Fruit fly (Drosophila melanogaster) whole organism, embryonic: ENCODE measurements around the gene Dus1.

Experiments used
- Ada2b ChIP-seq: fragments of 200-800 bp; sonication (Bioruptor generic); IDR thresholded peaks from 2 replicates; pipeline ENCODE4 v1.3.6; 2022; ENCODE audit warnings: missing biosample characterization, missing genetic modification characterization
- Adf1 ChIP-seq: fragments of 200-800 bp; sonication (Bioruptor generic); IDR thresholded peaks from 2 replicates; pipeline ENCODE4 v1.3.6; 2022; ENCODE audit warnings: missing biosample characterization, missing genetic modification characterization
- BEAF-32 ChIP-seq: fragments of 200-800 bp; sonication (Bioruptor generic); optimal IDR thresholded peaks from 3 replicates; lab custom pipeline; 2017; ENCODE audit warnings: missing biosample characterization, missing genetic modification characterization, mild to moderate bottlenecking, moderate library complexity, missing genetic modification reagents
- CG10147 ChIP-seq: fragments of 200-800 bp; sonication (Bioruptor generic); optimal IDR thresholded peaks from 2 replicates; lab custom pipeline; 2019; ENCODE audit warnings: missing biosample characterization, mild to moderate bottlenecking, missing genetic modification characterization, moderate library complexity
- CG10462 ChIP-seq: fragments of 200-800 bp; sonication (Bioruptor generic); optimal IDR thresholded peaks from 2 replicates; lab custom pipeline; 2016; ENCODE audit warnings: missing biosample characterization, missing genetic modification characterization
- CG10543 ChIP-seq: fragments of 200-800 bp; sonication (Bioruptor generic); optimal IDR thresholded peaks from 3 replicates; lab custom pipeline; 2017; ENCODE audit warnings: missing biosample characterization, mild to moderate bottlenecking, missing genetic modification characterization, moderate library complexity
- CG12391 ChIP-seq: fragments of 200-800 bp; sonication (Bioruptor generic); optimal IDR thresholded peaks from 3 replicates; lab custom pipeline; 2018; ENCODE audit warnings: missing biosample characterization, mild to moderate bottlenecking, missing genetic modification characterization, moderate library complexity
- CG14667 ChIP-seq: fragments of 200-800 bp; sonication (Bioruptor generic); IDR thresholded peaks from 2 replicates; pipeline ENCODE4 v1.3.6; 2022; ENCODE audit warnings: missing biosample characterization, missing genetic modification characterization
- CG15269 ChIP-seq: fragments of 200-800 bp; sonication (Bioruptor generic); optimal IDR thresholded peaks from 2 replicates; lab custom pipeline; 2018; ENCODE audit warnings: missing biosample characterization, mild to moderate bottlenecking, missing genetic modification characterization, moderate library complexity
- CG15601 ChIP-seq: fragments of 200-800 bp; sonication (Bioruptor generic); optimal IDR thresholded peaks from 3 replicates; lab custom pipeline; 2019; ENCODE audit warnings: missing biosample characterization, mild to moderate bottlenecking, missing genetic modification characterization, moderate library complexity
- CG1647 ChIP-seq: fragments of 200-800 bp; sonication (Bioruptor generic); optimal IDR thresholded peaks from 3 replicates; lab custom pipeline; 2016; ENCODE audit warnings: missing biosample characterization, missing genetic modification characterization
- CG33213 ChIP-seq: fragments of 200-800 bp; sonication (Bioruptor generic); optimal IDR thresholded peaks from 3 replicates; lab custom pipeline; 2016; ENCODE audit warnings: missing biosample characterization, missing genetic modification characterization
- CG34422 ChIP-seq: fragments of 200-800 bp; sonication (Bioruptor generic); IDR thresholded peaks from 3 replicates; pipeline ENCODE4 v1.3.6; 2022; ENCODE audit warnings: missing biosample characterization, missing genetic modification characterization
- CG3726 ChIP-seq: fragments of 200-800 bp; sonication (Bioruptor generic); IDR thresholded peaks from 3 replicates; pipeline ENCODE4, ENCODE4 v1.3.6; 2022; ENCODE audit warnings: missing biosample characterization, missing genetic modification characterization
- CG4820 ChIP-seq: fragments of 200-800 bp; sonication (Bioruptor generic); optimal IDR thresholded peaks from 3 replicates; lab custom pipeline; 2016; ENCODE audit warnings: missing biosample characterization, missing genetic modification characterization
- CG7372 ChIP-seq: fragments of 200-800 bp; sonication (Bioruptor generic); IDR thresholded peaks from 2 replicates; pipeline ENCODE4 v1.3.6; 2022; ENCODE audit warnings: missing biosample characterization, missing genetic modification characterization
- CG8089 ChIP-seq: fragments of 200-800 bp; sonication (Bioruptor generic); optimal IDR thresholded peaks from 3 replicates; lab custom pipeline; 2016; ENCODE audit warnings: missing biosample characterization, missing genetic modification characterization
- CG8359 ChIP-seq: fragments of 200-800 bp; sonication (Bioruptor generic); optimal IDR thresholded peaks from 2 replicates; lab custom pipeline; 2017; ENCODE audit warnings: missing biosample characterization, mild to moderate bottlenecking, missing genetic modification characterization, borderline replicate concordance
- CG8388 ChIP-seq: fragments of 200-800 bp; sonication (Bioruptor generic); optimal IDR thresholded peaks from 2 replicates; lab custom pipeline; 2019; ENCODE audit warnings: missing biosample characterization, mild to moderate bottlenecking, missing genetic modification characterization, moderate library complexity
- CG9215 ChIP-seq: fragments of 200-800 bp; sonication (Bioruptor generic); IDR thresholded peaks from 2 replicates; pipeline ENCODE4 v1.3.6; 2022; ENCODE audit warnings: missing biosample characterization, missing genetic modification characterization
- CTCF ChIP-seq: fragments of 200-800 bp; sonication (Bioruptor generic); optimal IDR thresholded peaks from 2 replicates; lab custom pipeline; 2017; ENCODE audit warnings: missing biosample characterization, mild to moderate bottlenecking, missing genetic modification characterization, moderate library complexity
- CkIIα-i1 ChIP-seq: fragments of 200-800 bp; sonication (Bioruptor generic); IDR thresholded peaks from 2 replicates; pipeline ENCODE4 v1.3.6; 2022; ENCODE audit warnings: missing biosample characterization, missing genetic modification characterization
- Doc3 ChIP-seq: fragments of 200-800 bp; sonication (Bioruptor generic); IDR thresholded peaks from 3 replicates; pipeline ENCODE4 v1.3.6; 2022; ENCODE audit warnings: missing biosample characterization, missing genetic modification characterization; ENCODE audit not compliant: partially characterized antibody
- Drgx ChIP-seq: fragments of 200-800 bp; sonication (Bioruptor generic); IDR thresholded peaks from 2 replicates; pipeline ENCODE4 v1.3.6; 2022; ENCODE audit warnings: missing biosample characterization, missing genetic modification characterization
- HLHmδ ChIP-seq: fragments of 200-800 bp; sonication (Bioruptor generic); optimal IDR thresholded peaks from 2 replicates; lab custom pipeline; 2018; ENCODE audit warnings: missing biosample characterization, mild to moderate bottlenecking, missing genetic modification characterization, moderate library complexity
- Hand ChIP-seq: fragments of 200-800 bp; sonication (Bioruptor generic); optimal IDR thresholded peaks from 2 replicates; lab custom pipeline; 2017; ENCODE audit warnings: mild to moderate bottlenecking, missing biosample characterization, missing genetic modification reagents, missing genetic modification characterization
- Hmr ChIP-seq: fragments of 200-800 bp; sonication (Bioruptor generic); optimal IDR thresholded peaks from 3 replicates; lab custom pipeline; 2017; ENCODE audit warnings: mild to moderate bottlenecking, missing biosample characterization, missing genetic modification reagents, missing genetic modification characterization
- Hr78 ChIP-seq, 2 experiments: fragments of 200-800 bp in 1 of 2; fragments of >200 bp in 1 of 2; sonication (Bioruptor generic) in 1 of 2; optimal IDR thresholded peaks; 2 replicates each; lab custom pipeline; 2017 to 2019; ENCODE audit warnings: missing biosample characterization in 2 of 2, missing genetic modification characterization in 2 of 2, mild to moderate bottlenecking in 1 of 2, moderate library complexity in 1 of 2
- Mad ChIP-seq: fragments of 200-800 bp; sonication (Bioruptor generic); optimal IDR thresholded peaks from 2 replicates; lab custom pipeline; 2016; ENCODE audit warnings: missing biosample characterization, missing genetic modification characterization
- NC2α ChIP-seq: fragments of 200-800 bp; sonication (Bioruptor generic); optimal IDR thresholded peaks from 2 replicates; lab custom pipeline; 2016; ENCODE audit warnings: missing biosample characterization, missing genetic modification characterization
- Nf-YA ChIP-seq: fragments of 200-800 bp; sonication (Bioruptor generic); IDR thresholded peaks from 2 replicates; pipeline ENCODE4 v1.3.6; 2022; ENCODE audit warnings: missing biosample characterization, missing genetic modification characterization
- Spps ChIP-seq: fragments of 200-800 bp; sonication (Bioruptor generic); optimal IDR thresholded peaks from 2 replicates; lab custom pipeline; 2018; ENCODE audit warnings: missing biosample characterization, mild to moderate bottlenecking, missing genetic modification characterization
- Stat92E ChIP-seq, 3 experiments: fragments of >200 bp in 2 of 3; fragments of 200-800 bp in 1 of 3; sonication (Bioruptor generic) in 1 of 3; optimal IDR thresholded peaks; 2 replicates each; lab custom pipeline; 2017 to 2019; ENCODE audit warnings: missing biosample characterization in 3 of 3, missing genetic modification characterization in 3 of 3, mild to moderate bottlenecking in 1 of 3, moderate library complexity in 1 of 3
- bab2 ChIP-seq: fragments of 200-800 bp; sonication (Bioruptor generic); optimal IDR thresholded peaks from 2 replicates; lab custom pipeline; 2016; ENCODE audit warnings: missing biosample characterization, missing genetic modification characterization
- bcd ChIP-seq: fragments of 200-800 bp; sonication (Bioruptor generic); optimal IDR thresholded peaks from 2 replicates; lab custom pipeline; 2017; ENCODE audit warnings: missing biosample characterization, mild to moderate bottlenecking, missing genetic modification characterization
- cato ChIP-seq: fragments of 200-800 bp; sonication (Bioruptor generic); optimal IDR thresholded peaks from 2 replicates; lab custom pipeline; 2016; ENCODE audit warnings: missing biosample characterization, missing genetic modification characterization, borderline replicate concordance
- dan ChIP-seq: fragments of 200-800 bp; sonication (Bioruptor generic); IDR thresholded peaks from 2 replicates; pipeline ENCODE4 v1.3.6; 2022; ENCODE audit warnings: missing biosample characterization, missing genetic modification characterization
- disco-r ChIP-seq: fragments of 200-800 bp; sonication (Bioruptor generic); optimal IDR thresholded peaks from 2 replicates; lab custom pipeline; 2016; ENCODE audit warnings: missing biosample characterization, missing genetic modification characterization
- eve ChIP-seq, 2 experiments: fragments of >200 bp; optimal IDR thresholded peaks; 2 replicates each; lab custom pipeline; 2017; ENCODE audit warnings: missing biosample characterization in 2 of 2, missing genetic modification characterization in 2 of 2
- ewg ChIP-seq: fragments of 200-800 bp; sonication (Bioruptor generic); optimal IDR thresholded peaks from 3 replicates; lab custom pipeline; 2017; ENCODE audit warnings: mild to moderate bottlenecking, missing biosample characterization, missing genetic modification reagents, missing genetic modification characterization
- fru ChIP-seq: fragments of >200 bp; optimal IDR thresholded peaks from 2 replicates; lab custom pipeline; 2017
- gcm ChIP-seq: fragments of 200-800 bp; sonication (Bioruptor generic); optimal IDR thresholded peaks from 2 replicates; lab custom pipeline; 2019; ENCODE audit warnings: missing biosample characterization, mild to moderate bottlenecking, missing genetic modification characterization, moderate library complexity
- gcm2 ChIP-seq: fragments of 200-800 bp; sonication (Bioruptor generic); optimal IDR thresholded peaks from 2 replicates; lab custom pipeline; 2016; ENCODE audit warnings: missing biosample characterization, missing genetic modification characterization
- jigr1 ChIP-seq: fragments of 200-800 bp; sonication (Bioruptor generic); IDR thresholded peaks from 3 replicates; pipeline ENCODE4 v1.3.6; 2022; ENCODE audit warnings: missing biosample characterization, missing genetic modification characterization
- kni ChIP-seq: fragments of 200-800 bp; sonication (Bioruptor generic); optimal IDR thresholded peaks from 3 replicates; lab custom pipeline; 2017; ENCODE audit warnings: mild to moderate bottlenecking, missing biosample characterization, missing genetic modification reagents, missing genetic modification characterization
- lmd ChIP-seq: fragments of 200-800 bp; sonication (Bioruptor generic); IDR thresholded peaks from 2 replicates; pipeline ENCODE4 v1.3.6; 2022; ENCODE audit warnings: missing biosample characterization, missing genetic modification characterization
- oc ChIP-seq: fragments of 200-800 bp; sonication (Bioruptor generic); optimal IDR thresholded peaks from 2 replicates; lab custom pipeline; 2018; ENCODE audit warnings: missing biosample characterization, mild to moderate bottlenecking, missing genetic modification characterization, moderate library complexity
- p53 ChIP-seq: fragments of 200-800 bp; sonication (Bioruptor generic); optimal IDR thresholded peaks from 2 replicates; lab custom pipeline; 2016; ENCODE audit warnings: missing biosample characterization, missing genetic modification characterization
- slou ChIP-seq: fragments of 200-800 bp; sonication (Bioruptor generic); optimal IDR thresholded peaks from 3 replicates; lab custom pipeline; 2016; ENCODE audit warnings: missing biosample characterization, missing genetic modification characterization
- tx ChIP-seq: fragments of 200-800 bp; sonication (Bioruptor generic); optimal IDR thresholded peaks from 2 replicates; lab custom pipeline; 2016; ENCODE audit warnings: missing biosample characterization, missing genetic modification characterization
- unpg ChIP-seq: fragments of 200-800 bp; sonication (Bioruptor generic); optimal IDR thresholded peaks from 3 replicates; lab custom pipeline; 2018; ENCODE audit warnings: missing biosample characterization, mild to moderate bottlenecking, missing genetic modification characterization, moderate library complexity

The Dus1 gene

dm6 chr2L:285596-286023 lies 14.1 kb upstream of the Dus1 start (continued):
- TF ChIP-seq gcm: peak; percentile 56
- TF ChIP-seq Hmr (GFP tag; lab: Kevin White, UChicago): peak; percentile 72
- peak; percentile 35 for TF ChIP-seq CG10543 (GFP tag; lab: Kevin White, UChicago)
- TF ChIP-seq CG8089 (GFP tag; lab: Kevin White, UChicago): peak; percentile 27
- TF ChIP-seq tx (GFP tag; lab: Kevin White, UChicago): peak; percentile 31
- peak; percentile 25 for TF ChIP-seq CTCF
- TF ChIP-seq ewg (GFP tag; lab: Kevin White, UChicago): peak; percentile 19
- TF ChIP-seq CG10147 (GFP tag; lab: Kevin White, UChicago): peak; percentile 53
- TF ChIP-seq Hr78 (GFP tag; optimal IDR thresholded peaks at IDR 0.05; lab: Kevin White, UChicago): no peak
- peak; percentile 9; the same call in 1 of the 2 replicates for TF ChIP-seq lmd (GFP tag; lab: Robert Waterston, UW)
- TF ChIP-seq CG8359 (GFP tag; lab: Kevin White, UChicago): no peak
- peak in 1 of 3 experiments; percentile 56 for TF ChIP-seq Stat92E (GFP tag; optimal IDR thresholded peaks at IDR 0.05; lab: Kevin White, UChicago)
- peak; percentile 27 for TF ChIP-seq Hand (GFP tag; lab: Kevin White, UChicago)
- peak; percentile 5 for TF ChIP-seq NC2α (GFP tag; lab: Kevin White, UChicago)
- TF ChIP-seq unpg (GFP tag; lab: Kevin White, UChicago): peak; percentile 58
- no peak for TF ChIP-seq Doc3 (GFP tag; lab: Robert Waterston, UW)
- TF ChIP-seq CG14667: no peak
- no peak for TF ChIP-seq kni
- peak; percentile 38 for TF ChIP-seq Spps (tag; lab: Kevin White, UChicago)
- peak; percentile 3 for TF ChIP-seq CG4820 (GFP tag; lab: Kevin White, UChicago)
- peak; percentile 33 for TF ChIP-seq Mad (GFP tag; lab: Kevin White, UChicago)
- peak; percentile 70 for TF ChIP-seq CG33213 (GFP tag; lab: Kevin White, UChicago)
- TF ChIP-seq CG8388: peak; percentile 31
- TF ChIP-seq CG9215 (GFP tag; lab: Robert Waterston, UW): no peak
- TF ChIP-seq CG12391 (tag; lab: Kevin White, UChicago): peak; percentile 65
- TF ChIP-seq slou: no peak
- peak; percentile 31 for TF ChIP-seq BEAF-32 (GFP tag; lab: Kevin White, UChicago)
- no peak for TF ChIP-seq cato (GFP tag; lab: Kevin White, UChicago)
- TF ChIP-seq disco-r (GFP tag; lab: Kevin White, UChicago): no peak
- TF ChIP-seq p53 (GFP tag; lab: Kevin White, UChicago): no peak
- no peak for TF ChIP-seq CG1647 (GFP tag; lab: Kevin White, UChicago)
- TF ChIP-seq CkIIα-i1: no peak
- peak; percentile 5 for TF ChIP-seq bcd (GFP tag; lab: Kevin White, UChicago)
- peak; percentile 92 for TF ChIP-seq HLHmδ (GFP tag; lab: Kevin White, UChicago)
- TF ChIP-seq Ada2b (GFP tag; lab: Robert Waterston, UW): no peak
- TF ChIP-seq gcm2 (GFP tag; lab: Kevin White, UChicago): peak; percentile 20
- 0 out of 2 replicates have a peak, but pooled peaks have one; percentile 25 for TF ChIP-seq Drgx (GFP tag; lab: Robert Waterston, UW)
- TF ChIP-seq CG34422 (GFP tag; lab: Robert Waterston, UW): peak; percentile 58; the same call in 1 of the 3 replicates
- no peak for TF ChIP-seq fru (lab: Kevin White, UChicago)
- no peak for TF ChIP-seq Nf-YA (GFP tag; lab: Robert Waterston, UW)
- TF ChIP-seq bab2: peak; percentile 36
- no peak; the same call in 1 of the 2 replicates for TF ChIP-seq Adf1
- peak; percentile 61 for TF ChIP-seq CG15269 (tag; lab: Kevin White, UChicago)
- TF ChIP-seq CG15601 (tag; lab: Kevin White, UChicago): peak; percentile 46
- TF ChIP-seq dan (GFP tag; lab: Robert Waterston, UW): no peak
- TF ChIP-seq jigr1 (GFP tag; lab: Robert Waterston, UW): no peak
- no peak for TF ChIP-seq CG3726 (GFP tag; lab: Robert Waterston, UW)
- TF ChIP-seq oc: peak; percentile 1
- TF ChIP-seq CG10462: no peak
- TF ChIP-seq eve (GFP tag; optimal IDR thresholded peaks at IDR 0.05; lab: Kevin White, UChicago): no peak
- TF ChIP-seq CG7372: peak; percentile 18; the same call in 1 of the 2 replicates
